Fruit fly (Drosophila melanogaster) S2 (cell line): ENCODE measurements around the gene polybromo.

Experiments used
- CG8478 ChIP-seq: fragments of >200 bp; optimal IDR thresholded peaks from 2 replicates; lab custom pipeline; 2018
- CTCF ChIP-seq, 2 experiments: fragments of >200 bp; optimal IDR thresholded peaks; 2 replicates each; lab custom pipeline; 2018

- TF ChIP-seq CG8478 (lab: Kevin White, UChicago) (no peak), CTCF (optimal IDR thresholded peaks at IDR 0.05; lab: Kevin White, UChicago) (no peak)
Observed at dm6 chr3R:24769601-24770000, 35.5 kb downstream of the polybromo start.
